Fruit fly (Drosophila melanogaster) whole organism: ENCODE measurements around the gene CG13022.

ENCODE experiments used
- EcR ChIP-seq, 2 experiments: fragments of >200 bp; optimal IDR thresholded peaks; 2 replicates each; lab custom pipeline; 2017; ENCODE audit warnings: missing biosample characterization in 2 of 2, missing genetic modification characterization in 2 of 2, missing genetic modification reagents in 2 of 2
- pan ChIP-seq: fragments of >200 bp; optimal IDR thresholded peaks from 2 replicates; lab custom pipeline; 2017

- TF ChIP-seq pan (lab: Kevin White, UChicago) (no peak), EcR (GFP tag; optimal IDR thresholded peaks at IDR 0.05; lab: Kevin White, UChicago) (no peak)
These were observed 46.0 kb downstream of the CG13022 start for dm6 chr3L:16892728-16893271.
